Worm (Caenorhabditis elegans): Measurements from ENCODE around the gene F59B1.8.

ce11 chrV:3693657-3694056, 49.6 kb upstream of the F59B1.8 start:
- TF ChIP-seq unc-62 (GFP tag; optimal IDR thresholded peaks at IDR 0.05 in 1 of 2): no peak
- TF ChIP-seq unc-62 (tag; optimal IDR thresholded peaks at IDR 0.05): no peak
- TF ChIP-seq saeg-2 (GFP tag; IDR thresholded peaks at IDR 0.05): no peak
- no peak for TF ChIP-seq lim-7 (GFP tag; IDR thresholded peaks at IDR 0.05)
- TF ChIP-seq lsy-2 (tag; optimal IDR thresholded peaks at IDR 0.05): no peak
- no peak for TF ChIP-seq hmg-1.1 (GFP tag; IDR thresholded peaks at IDR 0.05)
- TF ChIP-seq ama-1 (optimal IDR thresholded peaks at IDR 0.05): no peak
- no peak for TF ChIP-seq ztf-11 (tag; optimal IDR thresholded peaks at IDR 0.05)

All from whole organism, L4 larva.